Fruit fly (Drosophila melanogaster) whole organism, embryonic: ENCODE data around the gene Vajk3.

Source experiments
- Adf1 ChIP-seq: fragments of 200-800 bp; sonication (Bioruptor generic); IDR thresholded peaks from 2 replicates; pipeline ENCODE4 v1.3.6; 2022; ENCODE audit warnings: missing biosample characterization, missing genetic modification characterization
- C15 ChIP-seq: fragments of 200-800 bp; sonication (Bioruptor generic); IDR thresholded peaks from 3 replicates; pipeline ENCODE4 v1.3.6; 2022; ENCODE audit warnings: missing biosample characterization, missing genetic modification characterization
- CG11398 ChIP-seq: fragments of 200-800 bp; sonication (Bioruptor generic); optimal IDR thresholded peaks from 2 replicates; lab custom pipeline; 2016; ENCODE audit warnings: missing biosample characterization, missing genetic modification characterization
- CG11456 ChIP-seq: fragments of 200-800 bp; sonication (Bioruptor generic); IDR thresholded peaks from 3 replicates; pipeline ENCODE4 v1.3.6; 2022; ENCODE audit warnings: missing biosample characterization, missing genetic modification characterization
- CG12155 ChIP-seq: fragments of 200-800 bp; sonication (Bioruptor generic); optimal IDR thresholded peaks from 3 replicates; lab custom pipeline; 2016; ENCODE audit warnings: missing biosample characterization, missing genetic modification characterization
- CG13624 ChIP-seq: fragments of 200-800 bp; sonication (Bioruptor generic); optimal IDR thresholded peaks from 2 replicates; lab custom pipeline; 2016; ENCODE audit warnings: missing biosample characterization, missing genetic modification characterization
- CG15479 ChIP-seq: fragments of 200-800 bp; sonication (Bioruptor generic); optimal IDR thresholded peaks from 3 replicates; lab custom pipeline; 2019; ENCODE audit warnings: missing biosample characterization, mild to moderate bottlenecking, missing genetic modification characterization, moderate library complexity
- CG16813 ChIP-seq: fragments of 200-800 bp; sonication (Bioruptor generic); IDR thresholded peaks from 3 replicates; pipeline ENCODE4 v1.3.6; 2022; ENCODE audit warnings: missing biosample characterization, missing genetic modification characterization; ENCODE audit not compliant: partially characterized antibody
- CG17829 ChIP-seq: fragments of 200-800 bp; optimal IDR thresholded peaks from 2 replicates; lab custom pipeline; 2019; ENCODE audit warnings: missing biosample characterization, mild to moderate bottlenecking, missing genetic modification characterization, moderate library complexity
- CG1792 ChIP-seq: fragments of 200-800 bp; sonication (Bioruptor generic); optimal IDR thresholded peaks from 2 replicates; lab custom pipeline; 2016; ENCODE audit warnings: missing biosample characterization, missing genetic modification characterization
- CG18262 ChIP-seq: fragments of 200-800 bp; optimal IDR thresholded peaks from 3 replicates; lab custom pipeline; 2019; ENCODE audit warnings: missing biosample characterization, mild to moderate bottlenecking, missing genetic modification characterization, moderate library complexity
- CG1832 ChIP-seq: fragments of 200-800 bp; sonication (Bioruptor generic); optimal IDR thresholded peaks from 2 replicates; lab custom pipeline; 2017; ENCODE audit warnings: missing biosample characterization, mild to moderate bottlenecking, missing genetic modification characterization, inconsistent platforms
- CG34376 ChIP-seq: fragments of 200-800 bp; sonication (Bioruptor generic); optimal IDR thresholded peaks from 2 replicates; lab custom pipeline; 2018; ENCODE audit warnings: missing biosample characterization, mild to moderate bottlenecking, missing genetic modification characterization
- CG42726 ChIP-seq: fragments of 200-800 bp; sonication (Bioruptor generic); IDR thresholded peaks from 2 replicates; pipeline ENCODE4 v1.3.6; 2022; ENCODE audit warnings: missing biosample characterization, missing genetic modification characterization; ENCODE audit not compliant: partially characterized antibody
- CG6854 ChIP-seq: fragments of 200-800 bp; sonication (Bioruptor generic); optimal IDR thresholded peaks from 3 replicates; lab custom pipeline; 2017; ENCODE audit warnings: missing biosample characterization, mild to moderate bottlenecking, missing genetic modification characterization
- CG7357 ChIP-seq: fragments of 200-800 bp; sonication (Bioruptor generic); IDR thresholded peaks from 3 replicates; pipeline ENCODE4 v1.3.6; 2022; ENCODE audit warnings: missing biosample characterization, missing genetic modification characterization
- CG8281 ChIP-seq: fragments of 200-800 bp; sonication (Bioruptor generic); optimal IDR thresholded peaks from 2 replicates; lab custom pipeline; 2018; ENCODE audit warnings: missing biosample characterization, mild to moderate bottlenecking, missing genetic modification characterization, moderate library complexity
- CG8924 ChIP-seq: fragments of 200-800 bp; optimal IDR thresholded peaks from 3 replicates; lab custom pipeline; 2019; ENCODE audit warnings: missing biosample characterization, mild to moderate bottlenecking, missing genetic modification characterization, moderate library complexity
- CHES-1-like ChIP-seq: fragments of 200-800 bp; sonication (Bioruptor generic); optimal IDR thresholded peaks from 2 replicates; lab custom pipeline; 2016; ENCODE audit warnings: missing biosample characterization, missing genetic modification characterization
- D19B ChIP-seq: fragments of 200-800 bp; sonication (Bioruptor generic); optimal IDR thresholded peaks from 2 replicates; lab custom pipeline; 2017; ENCODE audit warnings: missing biosample characterization, mild to moderate bottlenecking, missing genetic modification characterization
- Doc3 ChIP-seq: fragments of 200-800 bp; sonication (Bioruptor generic); IDR thresholded peaks from 3 replicates; pipeline ENCODE4 v1.3.6; 2022; ENCODE audit warnings: missing biosample characterization, missing genetic modification characterization; ENCODE audit not compliant: partially characterized antibody
- Hmr ChIP-seq: fragments of 200-800 bp; sonication (Bioruptor generic); optimal IDR thresholded peaks from 3 replicates; lab custom pipeline; 2017; ENCODE audit warnings: mild to moderate bottlenecking, missing biosample characterization, missing genetic modification reagents, missing genetic modification characterization
- Hr39 ChIP-seq: fragments of >200 bp; optimal IDR thresholded peaks from 2 replicates; lab custom pipeline; 2017
- Hr51 ChIP-seq, 2 experiments: fragments of 200-800 bp; sonication (Bioruptor generic); optimal IDR thresholded peaks; 2 replicates in 1 of 2; 3 replicates in 1 of 2; lab custom pipeline; 2016 to 2018; ENCODE audit warnings: missing biosample characterization in 2 of 2, missing genetic modification characterization in 2 of 2, mild to moderate bottlenecking in 1 of 2, moderate library complexity in 1 of 2
- Hr78 ChIP-seq, 2 experiments: fragments of 200-800 bp in 1 of 2; fragments of >200 bp in 1 of 2; sonication (Bioruptor generic) in 1 of 2; optimal IDR thresholded peaks; 2 replicates each; lab custom pipeline; 2017 to 2019; ENCODE audit warnings: missing biosample characterization in 2 of 2, missing genetic modification characterization in 2 of 2, mild to moderate bottlenecking in 1 of 2, moderate library complexity in 1 of 2
- PHDP ChIP-seq: fragments of 200-800 bp; sonication (Bioruptor generic); optimal IDR thresholded peaks from 3 replicates; lab custom pipeline; 2018; ENCODE audit warnings: missing biosample characterization, mild to moderate bottlenecking, missing genetic modification characterization, moderate library complexity
- Stat92E ChIP-seq, 3 experiments: fragments of >200 bp in 2 of 3; fragments of 200-800 bp in 1 of 3; sonication (Bioruptor generic) in 1 of 3; optimal IDR thresholded peaks; 2 replicates each; lab custom pipeline; 2017 to 2019; ENCODE audit warnings: missing biosample characterization in 3 of 3, missing genetic modification characterization in 3 of 3, mild to moderate bottlenecking in 1 of 3, moderate library complexity in 1 of 3
- bab2 ChIP-seq: fragments of 200-800 bp; sonication (Bioruptor generic); optimal IDR thresholded peaks from 2 replicates; lab custom pipeline; 2016; ENCODE audit warnings: missing biosample characterization, missing genetic modification characterization
- cato ChIP-seq: fragments of 200-800 bp; sonication (Bioruptor generic); optimal IDR thresholded peaks from 2 replicates; lab custom pipeline; 2016; ENCODE audit warnings: missing biosample characterization, missing genetic modification characterization, borderline replicate concordance
- croc ChIP-seq: fragments of 200-800 bp; sonication (Bioruptor generic); conservative IDR thresholded peaks from 3 replicates; pipeline ENCODE4 v1.3.6; 2022; ENCODE audit warnings: missing biosample characterization, missing genetic modification characterization
- cwo ChIP-seq: fragments of 200-800 bp; sonication (Bioruptor generic); optimal IDR thresholded peaks from 3 replicates; lab custom pipeline; 2017; ENCODE audit warnings: missing biosample characterization, missing genetic modification characterization, mild to moderate bottlenecking, moderate library complexity, missing genetic modification reagents
- da ChIP-seq: fragments of 200-800 bp; sonication (Bioruptor generic); optimal IDR thresholded peaks from 2 replicates; lab custom pipeline; 2016; ENCODE audit warnings: missing biosample characterization, missing genetic modification characterization
- dan ChIP-seq: fragments of 200-800 bp; sonication (Bioruptor generic); IDR thresholded peaks from 2 replicates; pipeline ENCODE4 v1.3.6; 2022; ENCODE audit warnings: missing biosample characterization, missing genetic modification characterization
- danr ChIP-seq: fragments of 200-800 bp; sonication (Bioruptor generic); IDR thresholded peaks from 2 replicates; pipeline ENCODE4 v1.3.6; 2022; ENCODE audit warnings: missing biosample characterization, missing genetic modification characterization
- ftz-f1 ChIP-seq: fragments of 200-800 bp; sonication (Bioruptor generic); optimal IDR thresholded peaks from 2 replicates; lab custom pipeline; 2016; ENCODE audit warnings: missing biosample characterization, missing genetic modification characterization
- knrl ChIP-seq: fragments of 200-800 bp; sonication (Bioruptor generic); IDR thresholded peaks from 3 replicates; pipeline ENCODE4 v1.3.6; 2022; ENCODE audit warnings: missing biosample characterization, missing genetic modification characterization; ENCODE audit not compliant: partially characterized antibody
- nerfin-1 ChIP-seq: fragments of 200-800 bp; sonication (Bioruptor generic); optimal IDR thresholded peaks from 3 replicates; lab custom pipeline; 2019; ENCODE audit warnings: missing biosample characterization, mild to moderate bottlenecking, missing genetic modification characterization, moderate library complexity
- repo ChIP-seq: fragments of 200-800 bp; sonication (Bioruptor generic); optimal IDR thresholded peaks from 2 replicates; lab custom pipeline; 2016; ENCODE audit warnings: missing biosample characterization, missing genetic modification characterization
- sens ChIP-seq: fragments of 200-800 bp; sonication (Bioruptor generic); peaks from one replicate; lab custom pipeline; 2016; ENCODE audit warnings: missing biosample characterization, missing genetic modification characterization
- tup ChIP-seq: fragments of 200-800 bp; sonication (Bioruptor generic); optimal IDR thresholded peaks from 2 replicates; lab custom pipeline; 2016; ENCODE audit warnings: missing biosample characterization, mild to moderate bottlenecking, missing genetic modification characterization, moderate library complexity
- wdn ChIP-seq: fragments of 200-800 bp; sonication (Bioruptor generic); IDR thresholded peaks from 2 replicates; pipeline ENCODE4 v1.3.6; 2022; ENCODE audit warnings: missing biosample characterization, missing genetic modification characterization
- zfh1 ChIP-seq: fragments of 200-800 bp; sonication (Bioruptor generic); IDR thresholded peaks from 3 replicates; pipeline ENCODE4 v1.3.6; 2022; ENCODE audit warnings: missing biosample characterization, missing genetic modification characterization
- zfh2 ChIP-seq: fragments of 200-800 bp; sonication (Bioruptor generic); optimal IDR thresholded peaks from 2 replicates; lab custom pipeline; 2016; ENCODE audit warnings: missing biosample characterization, missing genetic modification characterization

Vajk3 gene

dm6 chr2L:13976669-13977068 lies 29.4 kb upstream of the Vajk3 start, which contains the start of gene NimC1:
TSS of gene NimC1 (minus strand) at chr2L:13976769.
- TF ChIP-seq Hmr (GFP tag; lab: Kevin White, UChicago), result no peak
- peak; percentile 50 for TF ChIP-seq sens (GFP tag; lab: Kevin White, UChicago)
- no peak for TF ChIP-seq da (GFP tag; lab: Kevin White, UChicago)
- no peak for TF ChIP-seq wdn (GFP tag; lab: Robert Waterston, UW)
- no peak for TF ChIP-seq Adf1 (GFP tag; lab: Robert Waterston, UW)
- no peak for TF ChIP-seq knrl (GFP tag; lab: Robert Waterston, UW)
- no peak for TF ChIP-seq CG1792
- no peak for TF ChIP-seq tup
- no peak for TF ChIP-seq CG12155 (GFP tag; lab: Kevin White, UChicago)

dm6 chr2L:13972847-13973246 lies 25.6 kb upstream of the Vajk3 start, which contains the start of gene He:
TSS of gene He (minus strand) at chr2L:13972947.
- no peak for TF ChIP-seq wdn (GFP tag; lab: Robert Waterston, UW)
- TF ChIP-seq Doc3 (GFP tag; lab: Robert Waterston, UW), result no peak
- no peak for TF ChIP-seq ftz-f1 (GFP tag; lab: Kevin White, UChicago)
- no peak for TF ChIP-seq repo (GFP tag; lab: Kevin White, UChicago)
- TF ChIP-seq zfh1 (GFP tag; lab: Robert Waterston, UW), result no peak
- TF ChIP-seq C15 (GFP tag; lab: Robert Waterston, UW), result no peak
- TF ChIP-seq PHDP, result no peak
- TF ChIP-seq danr (GFP tag; lab: Robert Waterston, UW), result no peak
- TF ChIP-seq Stat92E (GFP tag; optimal IDR thresholded peaks at IDR 0.05; lab: Kevin White, UChicago), result no peak
- no peak for TF ChIP-seq CG11456
- no peak for TF ChIP-seq CG1832
- TF ChIP-seq CG7357 (GFP tag; lab: Robert Waterston, UW), result no peak
- no peak for TF ChIP-seq CG8281
- TF ChIP-seq croc (GFP tag; lab: Robert Waterston, UW), result no peak
- no peak for TF ChIP-seq CG42726 (GFP tag; lab: Robert Waterston, UW)
- no peak for TF ChIP-seq nerfin-1 (tag; lab: Kevin White, UChicago)

- TF ChIP-seq cwo (GFP tag; lab: Kevin White, UChicago), result no peak
- peak; percentile 37 for TF ChIP-seq CG34376 (GFP tag; lab: Kevin White, UChicago)
- TF ChIP-seq D19B (GFP tag; lab: Kevin White, UChicago), result peak; percentile 76
- TF ChIP-seq Hr39 (lab: Kevin White, UChicago), result no peak
- no peak for TF ChIP-seq CG15479
- TF ChIP-seq CG18262 (tag; lab: Kevin White, UChicago), result no peak
- no peak for TF ChIP-seq Hr51 (GFP tag; optimal IDR thresholded peaks at IDR 0.05; lab: Kevin White, UChicago)
- no peak for TF ChIP-seq CG11398 (GFP tag; lab: Kevin White, UChicago)
- no peak for TF ChIP-seq CG8924
- TF ChIP-seq CG6854 (GFP tag; lab: Kevin White, UChicago), result no peak
- TF ChIP-seq CG17829 (tag; lab: Kevin White, UChicago), result no peak
- no peak for TF ChIP-seq cato
- no peak for TF ChIP-seq dan (GFP tag; lab: Robert Waterston, UW)
- TF ChIP-seq CG13624 (GFP tag; lab: Kevin White, UChicago), result no peak
- TF ChIP-seq zfh2 (GFP tag; lab: Kevin White, UChicago), result no peak
- TF ChIP-seq CHES-1-like, result no peak
- TF ChIP-seq bab2 (GFP tag; lab: Kevin White, UChicago), result no peak
- TF ChIP-seq Hr78 (GFP tag; optimal IDR thresholded peaks at IDR 0.05; lab: Kevin White, UChicago), result no peak
- TF ChIP-seq CG16813 (GFP tag; lab: Robert Waterston, UW), result peak; percentile 31; the same call in 1 of the 3 replicates
These were observed 22.6 kb upstream of the Vajk3 start, which contains the start of the genes NimB4 and NimB5 for dm6 chr2L:13969876-13970275. TSS of gene NimB4 (minus strand) at chr2L:13969976. TSS of gene NimB5 (plus strand) at chr2L:13970177.
